Worm (Caenorhabditis elegans) whole organism, L4 larva: ENCODE results near the gene F59G1.4.

Experiments
- D1046.2 ChIP-seq: fragments of 200-800 bp; sonication (Bioruptor generic); IDR thresholded peaks from 2 replicates; pipeline ENCODE4 v1.3.6; 2022; ENCODE audit warnings: missing genetic modification characterization, missing compliant biosample characterization
- R02D3.7 ChIP-seq: fragments of 150-350 bp; sonication (generic microtip); optimal IDR thresholded peaks from 3 replicates; lab custom pipeline; 2014; ENCODE audit warnings: missing biosample characterization, missing genetic modification characterization
- T20F7.1 ChIP-seq: fragments of 200-800 bp; sonication (Bioruptor generic); optimal IDR thresholded peaks from 2 replicates; lab custom pipeline; 2018; ENCODE audit warnings: mild to moderate bottlenecking, missing genetic modification characterization, missing compliant biosample characterization
- T26A8.4 ChIP-seq: fragments of 200-800 bp; sonication (Bioruptor generic); IDR thresholded peaks from 2 replicates; pipeline ENCODE4 v1.3.6; 2022; ENCODE audit warnings: missing genetic modification characterization, missing compliant biosample characterization
- ZK337.2 ChIP-seq: fragments of 200-800 bp; sonication (Bioruptor generic); IDR thresholded peaks from 2 replicates; pipeline ENCODE4 v1.3.6; 2022; ENCODE audit warnings: missing genetic modification reagents, missing genetic modification characterization, missing compliant biosample characterization
- aha-1 ChIP-seq: fragments of 150-350 bp; peaks from one replicate; lab custom pipeline; 2014; ENCODE audit warnings: missing biosample characterization, missing genetic modification characterization
- arid-1 ChIP-seq: fragments of 200-800 bp; sonication (Bioruptor generic); conservative IDR thresholded peaks from 2 replicates; pipeline ENCODE4 v1.3.6; 2022; ENCODE audit warnings: missing genetic modification reagents, missing genetic modification characterization, missing compliant biosample characterization
- ceh-28 ChIP-seq: fragments of 150-350 bp; optimal IDR thresholded peaks from 2 replicates; lab custom pipeline; 2014; ENCODE audit warnings: missing biosample characterization, missing genetic modification reagents, missing genetic modification characterization
- ceh-32 ChIP-seq: sonication (generic microtip); optimal IDR thresholded peaks from 2 replicates; lab custom pipeline; 2016; ENCODE audit warnings: mild to moderate bottlenecking, missing genetic modification characterization, missing compliant biosample characterization; ENCODE audit not compliant: poor library complexity
- ceh-62 ChIP-seq: sonication (generic microtip); optimal IDR thresholded peaks from 2 replicates; lab custom pipeline; 2017; ENCODE audit warnings: missing biosample characterization, missing genetic modification characterization
- ceh-82 ChIP-seq: sonication (generic microtip); optimal IDR thresholded peaks from 2 replicates; lab custom pipeline; 2017; ENCODE audit warnings: missing biosample characterization, missing genetic modification characterization
- cey-2 ChIP-seq: sonication (generic microtip); optimal IDR thresholded peaks from 3 replicates; lab custom pipeline; 2017; ENCODE audit warnings: missing genetic modification characterization, mild to moderate bottlenecking, missing compliant biosample characterization, antibody characterized with exemption, borderline replicate concordance; ENCODE audit not compliant: insufficient read depth
- dmd-6 ChIP-seq: fragments of 200-800 bp; sonication (Bioruptor generic); IDR thresholded peaks from 2 replicates; pipeline ENCODE4 v1.3.6; 2022; ENCODE audit warnings: missing genetic modification reagents, missing genetic modification characterization, missing compliant biosample characterization
- egl-43 ChIP-seq: fragments of 200-800 bp; sonication (Bioruptor generic); IDR thresholded peaks from 2 replicates; pipeline ENCODE4 v1.3.6; 2022; ENCODE audit warnings: missing genetic modification reagents, missing genetic modification characterization, missing compliant biosample characterization
- hif-1 ChIP-seq, 2 experiments: sonication (generic microtip); optimal IDR thresholded peaks; 2 replicates each; lab custom pipeline; 2016 to 2017; ENCODE audit warnings: missing compliant biosample characterization in 2 of 2, missing genetic modification characterization in 2 of 2, missing genetic modification reagents in 2 of 2, missing genotype in 2 of 2, mild to moderate bottlenecking in 1 of 2
- hlh-11 ChIP-seq: fragments of 200-800 bp; sonication (Bioruptor generic); optimal IDR thresholded peaks from 2 replicates; lab custom pipeline; 2018; ENCODE audit warnings: mild to moderate bottlenecking, missing genetic modification characterization, missing compliant biosample characterization
- hmg-1.1 ChIP-seq: fragments of 200-800 bp; sonication (Bioruptor generic); IDR thresholded peaks from 2 replicates; pipeline ENCODE4 v1.3.6; 2022; ENCODE audit warnings: missing genetic modification reagents, missing genetic modification characterization, missing compliant biosample characterization
- jun-1 ChIP-seq: fragments of 150-350 bp; optimal IDR thresholded peaks from 2 replicates; lab custom pipeline; 2014; ENCODE audit warnings: missing biosample characterization, missing genetic modification reagents, missing genetic modification characterization
- lim-7 ChIP-seq: fragments of 200-800 bp; sonication (Bioruptor generic); IDR thresholded peaks from 2 replicates; pipeline ENCODE4 v1.3.6; 2022; ENCODE audit warnings: missing genetic modification characterization, missing compliant biosample characterization
- lin-1 ChIP-seq: fragments of 200-800 bp; sonication (Bioruptor generic); IDR thresholded peaks from 2 replicates; pipeline ENCODE4 v1.3.6; 2022; ENCODE audit warnings: missing genetic modification reagents, missing genetic modification characterization, missing compliant biosample characterization
- lin-13 ChIP-seq: fragments of 150-350 bp; optimal IDR thresholded peaks from 2 replicates; lab custom pipeline; 2014; ENCODE audit warnings: missing biosample characterization, missing genetic modification reagents, missing genetic modification characterization
- madf-9 ChIP-seq: fragments of 200-800 bp; sonication (Bioruptor generic); conservative IDR thresholded peaks from 2 replicates; pipeline ENCODE4 v1.3.6; 2022; ENCODE audit warnings: missing genetic modification reagents, missing genetic modification characterization, missing compliant biosample characterization
- mdl-1 ChIP-seq, 2 experiments: fragments of 150-350 bp in 1 of 2; sonication (generic microtip) in 1 of 2; optimal IDR thresholded peaks; 2 replicates each; lab custom pipeline; 2014 to 2017; ENCODE audit warnings: missing biosample characterization in 2 of 2, missing genetic modification characterization in 2 of 2
- mdt-29 ChIP-seq: fragments of 200-800 bp; sonication (Bioruptor generic); IDR thresholded peaks from 2 replicates; pipeline ENCODE4 v1.3.6; 2022; ENCODE audit warnings: missing genetic modification reagents, missing genetic modification characterization, missing compliant biosample characterization
- mep-1 ChIP-seq: fragments of 150-350 bp; sonication (generic microtip); optimal IDR thresholded peaks from 3 replicates; lab custom pipeline; 2014; ENCODE audit warnings: missing biosample characterization, missing genetic modification characterization
- nhr-102 ChIP-seq: sonication (generic microtip); optimal IDR thresholded peaks from 2 replicates; lab custom pipeline; 2016; ENCODE audit warnings: mild to moderate bottlenecking, missing genetic modification characterization, moderate library complexity, missing compliant biosample characterization
- nhr-11 ChIP-seq: fragments of 150-350 bp; optimal IDR thresholded peaks from 2 replicates; lab custom pipeline; 2014; ENCODE audit warnings: missing biosample characterization, missing genetic modification characterization
- nhr-28 ChIP-seq: fragments of 150-350 bp; optimal IDR thresholded peaks from 2 replicates; lab custom pipeline; 2014; ENCODE audit warnings: missing biosample characterization, missing genetic modification characterization
- nhr-42 ChIP-seq: fragments of 200-800 bp; sonication (Bioruptor generic); IDR thresholded peaks from 2 replicates; pipeline ENCODE4 v1.3.6; 2022; ENCODE audit warnings: missing genetic modification characterization, missing compliant biosample characterization
- nhr-76 ChIP-seq: fragments of 150-350 bp; optimal IDR thresholded peaks from 2 replicates; lab custom pipeline; 2014; ENCODE audit warnings: missing biosample characterization, missing genetic modification characterization
- nhr-77 ChIP-seq: fragments of 150-350 bp; optimal IDR thresholded peaks from 2 replicates; lab custom pipeline; 2014; ENCODE audit warnings: missing biosample characterization, missing genetic modification characterization
- rbr-2 ChIP-seq: sonication (generic microtip); optimal IDR thresholded peaks from 2 replicates; lab custom pipeline; 2016; ENCODE audit warnings: missing genotype, missing genetic modification characterization, missing compliant biosample characterization
- set-16 ChIP-seq: fragments of 200-800 bp; sonication (Bioruptor generic); IDR thresholded peaks from 2 replicates; pipeline ENCODE4 v1.3.6; 2022; ENCODE audit warnings: missing genetic modification reagents, missing genetic modification characterization, missing compliant biosample characterization
- spr-1 ChIP-seq: sonication (generic microtip); optimal IDR thresholded peaks from 2 replicates; lab custom pipeline; 2016; ENCODE audit warnings: mild to moderate bottlenecking, missing genetic modification characterization, missing compliant biosample characterization
- tra-1 ChIP-seq: fragments of 200-800 bp; sonication (Bioruptor generic); IDR thresholded peaks from 2 replicates; pipeline ENCODE4 v1.3.6; 2022; ENCODE audit warnings: missing genetic modification reagents, missing genetic modification characterization, missing compliant biosample characterization

Gene F59G1.4

DNA sequence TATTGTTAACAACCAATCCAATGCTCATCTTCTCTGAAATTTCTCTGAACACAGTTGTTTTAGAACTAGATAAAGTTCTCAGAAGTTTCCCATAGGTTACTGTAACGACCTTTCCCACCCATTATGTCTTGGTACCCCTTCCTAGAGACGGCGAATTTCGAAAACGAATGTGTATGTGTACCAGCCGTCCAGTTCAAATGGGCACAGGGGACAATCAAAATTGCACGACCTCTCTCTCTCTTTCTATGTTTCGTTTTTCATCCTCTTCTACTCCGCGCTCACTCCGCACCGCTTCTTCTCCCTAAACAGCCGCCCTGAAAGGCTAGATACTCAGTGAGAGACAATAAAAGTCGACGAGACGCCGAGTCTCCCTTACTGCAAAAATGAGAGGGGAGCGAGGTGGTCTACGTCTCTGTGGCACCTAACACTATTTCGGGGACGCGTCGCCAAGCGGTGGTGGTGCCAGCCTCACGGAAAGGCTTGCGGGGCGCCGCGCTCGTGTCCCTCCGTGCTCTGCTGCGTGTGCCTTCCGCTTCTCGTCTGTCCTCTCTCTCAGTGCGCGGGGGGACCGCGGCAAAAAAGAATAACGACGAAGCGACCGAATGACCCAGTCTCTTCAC is 5.5 kb downstream of the F59G1.4 start (continued):
- TF ChIP-seq spr-1 (tag; lab: Kevin White, UChicago) = peak; percentile 58
- TF ChIP-seq ceh-82 (tag; lab: Kevin White, UChicago) = no peak
- TF ChIP-seq egl-43 = peak; percentile 89
- TF ChIP-seq dmd-6 = no peak
- TF ChIP-seq madf-9 (GFP tag; lab: Robert Waterston, UW) = peak; percentile 98
- TF ChIP-seq T26A8.4 (GFP tag; lab: Robert Waterston, UW) = peak; percentile 56; the same call in 1 of the 2 replicates
- no peak for TF ChIP-seq ZK337.2
- no peak for TF ChIP-seq cey-2 (tag; lab: Kevin White, UChicago)
- TF ChIP-seq mdl-1 (tag; optimal IDR thresholded peaks at IDR 0.05; lab: Kevin White, UChicago) = peak; percentile 60 to 61
- TF ChIP-seq jun-1 (tag; lab: Kevin White, UChicago) = peak; percentile 4
- TF ChIP-seq arid-1 (GFP tag; lab: Robert Waterston, UW) = 0 out of 2 replicates have a peak, but pooled peaks have one; percentile 43
- TF ChIP-seq nhr-28 (tag; lab: Kevin White, UChicago) = peak; percentile 36
- peak; percentile 65 for TF ChIP-seq mep-1 (tag; lab: Kevin White, UChicago)
- TF ChIP-seq nhr-11 = no peak
- peak; percentile 99 for TF ChIP-seq set-16 (GFP tag; lab: Robert Waterston, UW)
- no peak for TF ChIP-seq lim-7 (GFP tag; lab: Robert Waterston, UW)
- TF ChIP-seq hif-1 (tag; optimal IDR thresholded peaks at IDR 0.05; lab: Kevin White, UChicago) = peak in 1 of 2 experiments; percentile 65
- peak; percentile 90 for TF ChIP-seq hlh-11 (tag; lab: Kevin White, UChicago)
- peak; percentile 83 for TF ChIP-seq hmg-1.1 (GFP tag; lab: Robert Waterston, UW)
- TF ChIP-seq lin-1 (GFP tag; lab: Robert Waterston, UW) = peak; percentile 68; the same call in 1 of the 2 replicates
- TF ChIP-seq nhr-42 = no peak
- peak; percentile 43 for TF ChIP-seq nhr-102 (tag; lab: Kevin White, UChicago)
- TF ChIP-seq D1046.2 (GFP tag; lab: Robert Waterston, UW) = 0 out of 2 replicates have a peak, but pooled peaks have one; percentile 46
- TF ChIP-seq, all 104 proteins: peak for 33

ce11 chrII:5902139-5902538 is 6.2 kb downstream of the F59G1.4 start:
- TF ChIP-seq ceh-32 (tag; lab: Kevin White, UChicago) (no peak), ceh-62 (tag; lab: Kevin White, UChicago) (no peak), mdt-29 (no peak), tra-1 (GFP tag; lab: Robert Waterston, UW) (no peak), lin-13 (GFP tag; lab: Kevin White, UChicago) (no peak), ceh-28 (no peak), aha-1 (tag; lab: Kevin White, UChicago) (peak; percentile 96), rbr-2 (tag; lab: Kevin White, UChicago) (no peak), nhr-42 (no peak)

ce11 chrII:5904252-5904651 is 8.3 kb downstream of the F59G1.4 start, which contains the start of gene tsp-18:
Gene tsp-18, plus strand, starts transcription at chrII:5904552.
- TF ChIP-seq ceh-82 (tag; lab: Kevin White, UChicago) (no peak), aha-1 (tag; lab: Kevin White, UChicago) (peak; percentile 64)

DNA sequence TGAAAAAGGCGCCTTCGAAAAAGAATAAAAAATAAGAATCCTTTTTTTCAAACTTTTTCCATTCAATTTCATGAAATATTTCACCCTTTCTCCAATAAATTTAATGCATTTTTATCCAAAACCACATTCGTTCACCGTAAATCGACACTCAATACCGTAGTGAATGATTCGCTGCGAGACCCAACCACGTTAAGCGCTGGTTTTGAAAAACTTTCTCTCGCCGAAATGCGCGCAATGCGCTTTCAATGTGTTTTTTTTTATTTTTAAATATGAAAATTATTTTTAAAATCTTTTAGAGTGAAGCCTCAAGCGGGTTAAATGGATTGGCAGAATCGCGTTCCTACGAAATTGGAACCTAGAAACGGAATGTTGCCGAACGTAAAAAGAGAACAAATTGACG is 10.3 kb downstream of the F59G1.4 start, which contains the start of gene F59G1.8:
Gene F59G1.8 (plus strand): TSS at position 293 of the 400 bp plus-strand sequence.
- no peak for TF ChIP-seq egl-43
- no peak for TF ChIP-seq nhr-77 (tag; lab: Kevin White, UChicago)
- TF ChIP-seq R02D3.7 (tag; lab: Kevin White, UChicago) = peak; percentile 49
- no peak for TF ChIP-seq T20F7.1 (GFP tag; lab: Kevin White, UChicago)
- no peak for TF ChIP-seq nhr-76 (tag; lab: Kevin White, UChicago)
